Fruit fly (Drosophila melanogaster) whole organism, wandering third instar larva: ENCODE measurements around the gene CG33127.

Experiments
- Abd-B ChIP-seq: fragments of >200 bp; optimal IDR thresholded peaks from 2 replicates; lab custom pipeline; 2017; ENCODE audit warnings: missing biosample characterization, missing genetic modification characterization
- CG32264 ChIP-seq: fragments of 200-800 bp; sonication (Bioruptor generic); optimal IDR thresholded peaks from 2 replicates; lab custom pipeline; 2016; ENCODE audit warnings: missing biosample characterization, missing genetic modification characterization
- CG9705 ChIP-seq: fragments of 200-800 bp; sonication (Bioruptor generic); optimal IDR thresholded peaks from 2 replicates; lab custom pipeline; 2018; ENCODE audit warnings: missing biosample characterization, mild to moderate bottlenecking, missing genetic modification characterization
- CrebA ChIP-seq: fragments of 200-800 bp; sonication (Bioruptor generic); optimal IDR thresholded peaks from 2 replicates; lab custom pipeline; 2016; ENCODE audit warnings: missing biosample characterization, mild to moderate bottlenecking, missing genetic modification characterization, borderline replicate concordance
- Dfd ChIP-seq: fragments of >200 bp; optimal IDR thresholded peaks from 2 replicates; lab custom pipeline; 2017; ENCODE audit warnings: missing biosample characterization, missing genetic modification characterization
- HLH106 ChIP-seq: fragments of 200-800 bp; optimal IDR thresholded peaks from 3 replicates; lab custom pipeline; 2019; ENCODE audit warnings: missing biosample characterization, mild to moderate bottlenecking, missing genetic modification characterization, moderate library complexity
- Hr78 ChIP-seq: fragments of >200 bp; optimal IDR thresholded peaks from 2 replicates; lab custom pipeline; 2017; ENCODE audit warnings: missing biosample characterization, missing genetic modification characterization
- Mio ChIP-seq: sonication (Bioruptor generic); optimal IDR thresholded peaks from 2 replicates; lab custom pipeline; 2016; ENCODE audit warnings: missing biosample characterization, missing genetic modification characterization
- Myc ChIP-seq: fragments of >200 bp; optimal IDR thresholded peaks from 2 replicates; lab custom pipeline; 2017
- OdsH ChIP-seq: fragments of 200-800 bp; sonication (Bioruptor generic); optimal IDR thresholded peaks from 2 replicates; lab custom pipeline; 2016; ENCODE audit warnings: missing biosample characterization, mild to moderate bottlenecking, missing genetic modification characterization
- Rel ChIP-seq, 2 experiments: fragments of 200-800 bp; sonication (Bioruptor generic) in 1 of 2; optimal IDR thresholded peaks; 2 replicates in 1 of 2; 3 replicates in 1 of 2; lab custom pipeline; 2016 to 2019; ENCODE audit warnings: mild to moderate bottlenecking in 2 of 2, missing biosample characterization in 2 of 2, missing genetic modification characterization in 2 of 2, moderate library complexity in 1 of 2
- Sp1 ChIP-seq: fragments of 200-800 bp; sonication (Bioruptor generic); optimal IDR thresholded peaks from 3 replicates; lab custom pipeline; 2019; ENCODE audit warnings: missing biosample characterization, mild to moderate bottlenecking, missing genetic modification characterization, moderate library complexity
- Vsx2 ChIP-seq: fragments of 200-300, 225-300 bp; sonication (Bioruptor generic); optimal IDR thresholded peaks from 2 replicates; lab custom pipeline; 2018; ENCODE audit warnings: missing biosample characterization, missing genetic modification characterization; ENCODE audit not compliant: partially characterized antibody
- brk ChIP-seq: fragments of 200-800 bp; sonication (Bioruptor generic); optimal IDR thresholded peaks from 2 replicates; lab custom pipeline; 2016; ENCODE audit warnings: missing biosample characterization, mild to moderate bottlenecking, missing genetic modification characterization
- dsf ChIP-seq: sonication (Bioruptor generic); optimal IDR thresholded peaks from 2 replicates; lab custom pipeline; 2016; ENCODE audit warnings: missing biosample characterization, missing genetic modification characterization, borderline replicate concordance
- ey ChIP-seq: fragments of 200-800 bp; sonication (Bioruptor generic); optimal IDR thresholded peaks from 2 replicates; lab custom pipeline; 2016; ENCODE audit warnings: missing biosample characterization, missing genetic modification characterization
- fru ChIP-seq: fragments of 200-800 bp; sonication (Bioruptor generic); optimal IDR thresholded peaks from 3 replicates; lab custom pipeline; 2016; ENCODE audit warnings: missing biosample characterization, mild to moderate bottlenecking, missing genetic modification characterization
- lola ChIP-seq: fragments of >200 bp; optimal IDR thresholded peaks from 2 replicates; lab custom pipeline; 2017; ENCODE audit warnings: missing biosample characterization, missing genetic modification characterization
- psq ChIP-seq: fragments of 200-800 bp; sonication (Bioruptor generic); optimal IDR thresholded peaks from 3 replicates; lab custom pipeline; 2017; ENCODE audit warnings: missing biosample characterization, mild to moderate bottlenecking, missing genetic modification characterization, moderate library complexity
- woc ChIP-seq: sonication (Bioruptor generic); optimal IDR thresholded peaks from 2 replicates; lab custom pipeline; 2016; ENCODE audit warnings: missing biosample characterization, mild to moderate bottlenecking, missing genetic modification characterization

The CG33127 gene

DNA sequence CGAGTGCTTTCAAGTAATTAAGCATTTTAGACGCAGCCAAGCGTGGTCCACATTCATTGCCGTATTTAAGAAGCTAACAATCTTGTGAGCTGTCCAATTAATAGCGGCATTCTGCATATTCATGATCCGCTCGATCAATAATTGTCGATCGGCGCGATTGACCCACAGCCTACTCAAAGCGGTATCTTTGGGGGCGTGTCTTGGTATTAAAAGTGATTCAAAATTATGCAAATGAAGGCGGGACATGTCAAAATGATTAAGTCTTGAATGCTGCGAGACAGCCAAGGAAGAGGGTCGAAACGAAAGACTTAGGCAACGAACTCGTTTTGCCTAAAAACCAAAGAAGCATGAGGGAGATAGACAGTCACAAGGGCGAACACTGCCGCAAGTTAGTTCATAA is 45.0 kb downstream of the CG33127 start:
- TF ChIP-seq CrebA (GFP tag; lab: Kevin White, UChicago) (no peak), CG32264 (GFP tag; lab: Kevin White, UChicago) (no peak), Sp1 (GFP tag; lab: Kevin White, UChicago) (no peak), woc (GFP tag; lab: Kevin White, UChicago) (no peak), Dfd (no peak), HLH106 (no peak), Hr78 (no peak), lola (GFP tag; lab: Kevin White, UChicago) (no peak), OdsH (GFP tag; lab: Kevin White, UChicago) (no peak), Rel (GFP tag; optimal IDR thresholded peaks at IDR 0.05; lab: Kevin White, UChicago) (no peak), Rel (tag; optimal IDR thresholded peaks at IDR 0.05; lab: Kevin White, UChicago) (no peak), fru (no peak), CG9705 (GFP tag; lab: Kevin White, UChicago) (no peak)
- TF ChIP-seq, all 38 proteins: peak for 0

DNA sequence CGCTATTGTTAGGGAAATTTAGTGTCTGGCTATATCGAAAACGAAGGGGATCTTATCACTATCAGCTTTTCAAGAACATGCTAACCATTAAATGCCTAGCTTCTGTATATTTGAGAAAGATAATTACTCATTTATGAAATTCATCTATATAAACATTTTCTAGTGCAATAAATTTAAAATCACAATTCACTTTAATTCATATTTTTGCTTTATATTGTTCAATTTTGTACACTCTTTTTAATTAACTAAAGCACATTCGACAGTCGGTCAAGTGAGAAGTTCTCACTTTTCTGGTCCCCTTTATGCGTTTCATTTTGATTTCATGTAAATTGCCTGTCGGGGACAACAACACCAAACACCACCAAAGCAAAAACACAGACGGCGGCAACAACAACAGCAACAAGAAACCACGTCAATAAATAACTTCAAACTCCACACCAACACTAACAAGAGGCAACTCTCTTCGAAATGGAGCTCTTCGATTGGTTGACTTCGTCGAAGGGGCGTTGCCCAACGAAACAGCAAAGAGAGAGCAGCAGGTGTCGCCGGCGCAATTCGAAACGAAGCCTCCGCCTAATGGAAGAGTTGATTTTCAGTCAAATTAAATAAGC is 46.6 kb downstream of the CG33127 start:
- TF ChIP-seq ey (GFP tag; lab: Kevin White, UChicago) (no peak), CG9705 (GFP tag; lab: Kevin White, UChicago) (no peak), psq (GFP tag; lab: Kevin White, UChicago) (peak; percentile 5), dsf (no peak), Myc (no peak), Abd-B (GFP tag; lab: Kevin White, UChicago) (no peak), woc (GFP tag; lab: Kevin White, UChicago) (no peak)

DNA sequence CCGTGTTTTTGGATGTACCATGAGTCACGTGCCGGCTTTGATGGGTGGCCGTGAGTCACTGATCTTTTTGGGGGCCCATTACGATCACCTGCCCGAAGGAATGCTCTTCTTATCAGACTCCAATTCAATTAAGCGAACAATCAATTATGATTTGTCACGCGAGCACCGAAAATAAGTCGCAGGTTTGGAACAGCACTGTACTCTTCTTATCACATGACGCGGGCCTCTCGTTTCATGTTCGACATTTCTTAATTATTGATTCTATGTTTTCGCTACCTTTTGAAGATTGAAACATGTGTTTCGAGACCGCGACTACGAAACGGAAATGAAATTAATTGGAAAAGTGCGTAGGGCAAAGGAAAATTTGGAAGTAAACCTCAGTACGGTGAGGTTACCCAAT is 47.9 kb downstream of the CG33127 start:
- no peak for TF ChIP-seq ey (GFP tag; lab: Kevin White, UChicago)
- no peak for TF ChIP-seq Vsx2 (GFP tag; lab: Kevin White, UChicago)
- TF ChIP-seq brk (GFP tag; lab: Kevin White, UChicago) = no peak

DNA sequence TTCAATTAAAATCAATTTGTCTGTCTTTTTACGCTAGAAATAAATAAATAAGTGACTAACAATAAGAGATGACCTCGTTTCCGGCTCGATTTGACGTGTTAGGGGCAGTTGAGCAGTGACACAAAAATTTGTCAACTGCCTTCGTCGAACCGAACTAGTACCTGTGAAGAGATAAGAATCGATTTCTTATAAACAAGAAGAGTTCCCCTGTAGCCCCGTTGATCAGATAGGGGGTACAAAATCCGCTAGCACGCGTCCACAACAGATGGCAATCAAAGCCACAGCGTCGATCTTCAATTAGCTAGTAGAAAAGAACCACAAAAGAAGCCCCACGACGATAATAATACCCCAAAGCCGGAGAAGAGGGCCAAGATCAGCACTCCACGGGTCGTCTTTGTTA is 49.8 kb downstream of the CG33127 start:
- TF ChIP-seq Mio (GFP tag; lab: Kevin White, UChicago) = no peak
